Worm (Caenorhabditis elegans): ENCODE measurements around the gene C53A3.1.

The C53A3.1 gene

DNA sequence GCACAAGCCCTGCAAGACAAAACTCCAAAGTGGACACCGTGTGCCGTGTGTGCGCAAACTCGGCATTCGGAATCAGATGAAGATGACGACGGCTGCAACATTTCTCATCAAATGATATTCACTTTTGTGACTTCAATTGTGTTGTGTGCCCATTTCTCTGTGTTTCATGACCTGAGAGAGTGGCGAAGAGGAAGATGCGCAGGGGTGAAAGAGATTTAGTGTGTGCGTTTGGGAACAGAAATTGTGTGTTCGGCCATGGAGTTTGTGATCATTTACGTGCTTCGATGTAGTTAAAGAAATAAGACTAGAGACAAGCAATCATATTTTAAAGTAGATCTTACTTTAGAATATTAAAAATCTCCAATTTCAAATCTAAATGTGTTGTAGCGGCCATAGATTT is 28.6 kb upstream of the C53A3.1 start:
- TF ChIP-seq pax-1 (tag; optimal IDR thresholded peaks at IDR 0.05) (no peak), lin-11 (tag; optimal IDR thresholded peaks at IDR 0.05) (no peak), elt-2 (tag; optimal IDR thresholded peaks at IDR 0.05) (no peak), F13H6.1 (tag; optimal IDR thresholded peaks at IDR 0.05) (no peak), pros-1 (tag; optimal IDR thresholded peaks at IDR 0.05) (no peak), lim-6 (tag; optimal IDR thresholded peaks at IDR 0.05) (no peak), rnt-1 (tag; optimal IDR thresholded peaks at IDR 0.05) (no peak), pha-2 (tag; optimal IDR thresholded peaks at IDR 0.05) (no peak), pag-3 (tag; optimal IDR thresholded peaks at IDR 0.05; ENCODE audit: borderline replicate concordance) (no peak), nfya-1 (tag; optimal IDR thresholded peaks at IDR 0.05) (no peak), pat-9 (tag; optimal IDR thresholded peaks at IDR 0.05) (no peak), npax-4 (tag; optimal IDR thresholded peaks at IDR 0.05) (no peak), hlh-30 (tag; optimal IDR thresholded peaks at IDR 0.05; ENCODE audit: insufficient read depth) (no peak), sox-2 (GFP tag; IDR thresholded peaks at IDR 0.05) (no peak), pqm-1 (tag; optimal IDR thresholded peaks at IDR 0.05) (no peak), ceh-19 (GFP tag; optimal IDR thresholded peaks at IDR 0.05) (no peak), C08G9.2 (tag; optimal IDR thresholded peaks at IDR 0.05) (no peak)

DNA sequence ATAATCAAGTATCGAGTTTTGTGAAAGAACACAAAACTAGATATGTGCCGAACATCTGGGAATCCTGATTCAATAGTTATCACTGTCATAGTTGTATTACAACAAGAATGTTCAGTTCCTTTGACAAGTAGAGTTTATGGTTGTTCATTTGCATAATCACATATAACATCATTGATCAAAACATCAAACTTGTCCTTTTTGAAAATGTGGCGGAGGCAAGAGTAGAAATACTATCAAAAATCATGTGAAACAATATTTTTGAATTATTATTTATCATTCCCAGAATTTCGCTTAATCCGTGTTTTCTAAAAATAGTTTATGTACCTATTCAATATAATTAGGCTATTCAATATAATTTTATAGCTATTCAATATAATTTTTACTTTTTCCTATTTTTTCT is 25.3 kb upstream of the C53A3.1 start, which contains the start of gene F44E7.7:
TSS of gene F44E7.7 (minus strand) at position 101 of the 400 bp plus-strand sequence.
- TF ChIP-seq T23F11.4 (GFP tag; optimal IDR thresholded peaks at IDR 0.05), result no peak
- no peak for TF ChIP-seq ceh-45 (GFP tag; IDR thresholded peaks at IDR 0.05)
- TF ChIP-seq elt-2 (tag; optimal IDR thresholded peaks at IDR 0.05), result no peak
- no peak for TF ChIP-seq zip-5 (tag; optimal IDR thresholded peaks at IDR 0.05)
- TF ChIP-seq che-1 (tag; optimal IDR thresholded peaks at IDR 0.05), result no peak
- TF ChIP-seq K02D7.2 (tag; optimal IDR thresholded peaks at IDR 0.05), result no peak
- TF ChIP-seq pat-9 (tag; optimal IDR thresholded peaks at IDR 0.05), result no peak
- no peak for TF ChIP-seq K09A11.1 (tag; optimal IDR thresholded peaks at IDR 0.05; ENCODE audit: insufficient read depth)
- TF ChIP-seq nfya-1 (tag; optimal IDR thresholded peaks at IDR 0.05), result no peak
- no peak for TF ChIP-seq mec-3 (tag; optimal IDR thresholded peaks at IDR 0.05; ENCODE audit: borderline replicate concordance)
- no peak for TF ChIP-seq ceh-6 (GFP tag; optimal IDR thresholded peaks at IDR 0.05)
- no peak for TF ChIP-seq sox-4 (tag; optimal IDR thresholded peaks at IDR 0.05)
- no peak for TF ChIP-seq hlh-8 (tag; optimal IDR thresholded peaks at IDR 0.05)
- TF ChIP-seq ets-4 (tag; optimal IDR thresholded peaks at IDR 0.05), result no peak
- TF ChIP-seq fkh-10 (GFP tag; optimal IDR thresholded peaks at IDR 0.05), result no peak
- no peak for TF ChIP-seq hlh-30 (tag; optimal IDR thresholded peaks at IDR 0.05; ENCODE audit: insufficient read depth)
- TF ChIP-seq fkh-6 (tag; optimal IDR thresholded peaks at IDR 0.05), result no peak
- TF ChIP-seq gmeb-2 (tag; optimal IDR thresholded peaks at IDR 0.05), result no peak

DNA sequence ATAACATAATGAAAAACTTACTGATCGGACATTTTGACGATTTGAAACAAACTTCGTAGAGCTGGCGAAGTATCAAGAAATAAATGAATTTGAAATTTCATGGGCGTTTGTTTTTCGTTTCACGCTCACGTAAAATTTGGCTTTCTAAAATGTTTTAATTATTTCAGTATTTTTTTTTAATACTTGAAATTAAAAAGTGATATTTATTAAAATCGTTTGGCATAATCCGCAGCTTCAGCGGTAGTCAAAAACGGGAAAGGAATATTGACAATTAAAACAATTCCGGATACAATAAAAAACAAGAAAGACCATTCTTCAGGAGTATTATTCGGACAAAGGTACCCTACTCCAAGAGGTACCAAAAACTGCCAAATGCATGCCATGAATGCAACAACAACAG is 22.7 kb upstream of the C53A3.1 start, which contains the start of gene fbxa-183:
TSS of gene fbxa-183 (minus strand) at position 101 of the 400 bp plus-strand sequence.
- TF ChIP-seq elt-2 (tag; optimal IDR thresholded peaks at IDR 0.05) (no peak), Y22D7AL.16 (tag; optimal IDR thresholded peaks at IDR 0.05) (no peak), ttx-3 (tag; optimal IDR thresholded peaks at IDR 0.05) (no peak), lin-11 (tag; optimal IDR thresholded peaks at IDR 0.05) (no peak), ceh-31 (tag; optimal IDR thresholded peaks at IDR 0.05) (no peak), pha-4 (tag; optimal IDR thresholded peaks at IDR 0.05) (no peak), pqm-1 (tag; optimal IDR thresholded peaks at IDR 0.05) (no peak), ceh-45 (GFP tag; IDR thresholded peaks at IDR 0.05) (no peak), rnt-1 (tag; optimal IDR thresholded peaks at IDR 0.05) (no peak), ama-1 (optimal IDR thresholded peaks at IDR 0.05) (no peak), ceh-30 (tag; optimal IDR thresholded peaks at IDR 0.05) (no peak), ceh-48 (tag; optimal IDR thresholded peaks at IDR 0.05) (no peak), fkh-10 (GFP tag; optimal IDR thresholded peaks at IDR 0.05) (no peak), pha-2 (tag; optimal IDR thresholded peaks at IDR 0.05) (no peak), syd-9 (tag; optimal IDR thresholded peaks at IDR 0.05) (no peak), ceh-34 (tag; optimal IDR thresholded peaks at IDR 0.05) (no peak), pag-3 (tag; optimal IDR thresholded peaks at IDR 0.05; ENCODE audit: borderline replicate concordance) (no peak), gmeb-2 (tag; optimal IDR thresholded peaks at IDR 0.05) (no peak), pax-1 (tag; optimal IDR thresholded peaks at IDR 0.05) (no peak), nhr-232 (tag; optimal IDR thresholded peaks at IDR 0.05) (no peak)

Measured in whole organism, late embryonic.